Fruit fly (Drosophila melanogaster): ENCODE data around the gene baz.
A peak's percentile ranks its signal among the peaks of the same experiment; 100 is the strongest.

baz gene

DNA sequence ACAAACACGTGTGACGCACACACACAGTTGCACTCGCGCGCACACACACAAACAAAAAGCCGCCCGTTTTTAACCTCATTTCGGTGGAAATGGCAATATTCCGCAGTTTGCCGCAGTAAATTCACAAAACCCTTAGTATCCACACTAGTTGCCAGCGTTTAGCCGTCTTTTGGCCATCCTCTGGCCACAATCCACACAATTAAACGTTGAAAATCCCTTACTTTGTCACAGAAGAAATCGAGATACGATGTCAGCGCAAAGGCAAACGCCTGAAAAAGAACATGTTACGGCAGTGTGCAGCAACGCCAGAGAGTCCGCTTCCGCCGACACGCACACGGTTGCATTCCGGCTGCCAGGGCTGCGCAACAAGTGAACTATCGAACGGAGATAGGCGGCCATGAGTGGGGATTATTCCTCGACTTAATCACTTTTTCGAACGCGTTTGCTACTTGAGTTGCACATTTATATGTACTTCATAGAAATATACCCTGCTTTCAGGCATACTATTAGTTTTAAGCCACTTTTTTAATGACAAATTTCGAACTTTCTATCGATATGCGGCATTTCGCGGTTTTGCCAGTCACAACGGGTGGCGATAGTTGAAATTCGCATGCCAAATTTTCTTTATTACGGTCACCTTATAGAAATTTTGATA, 11.7 kb upstream of the baz start, which contains the start of gene RpS5a (continued):
- peak; percentile 38; the same call in 1 of the 2 replicates for TF ChIP-seq esg (GFP tag; conservative IDR thresholded peaks at IDR 0.05)
- peak; percentile 47 for TF ChIP-seq Spps (tag; optimal IDR thresholded peaks at IDR 0.05)
- peak; percentile 81 for TF ChIP-seq CG30431 (GFP tag; optimal IDR thresholded peaks at IDR 0.05)
- peak; percentile 76 for TF ChIP-seq NK7.1 (GFP tag; optimal IDR thresholded peaks at IDR 0.05)
- 0 out of 2 replicates have a peak, but pooled peaks have one; percentile 40 for TF ChIP-seq CG10321 (GFP tag; IDR thresholded peaks at IDR 0.05)
- TF ChIP-seq sisA (GFP tag; IDR thresholded peaks at IDR 0.05), result peak; percentile 65
- peak; percentile 63 for TF ChIP-seq chn (GFP tag; optimal IDR thresholded peaks at IDR 0.05)
- TF ChIP-seq pita (GFP tag; optimal IDR thresholded peaks at IDR 0.05), result no peak
- TF ChIP-seq mam (GFP tag; optimal IDR thresholded peaks at IDR 0.05), result peak; percentile 82
- peak; percentile 65 for TF ChIP-seq CG1529 (GFP tag; optimal IDR thresholded peaks at IDR 0.05)
- TF ChIP-seq Hmr (GFP tag; optimal IDR thresholded peaks at IDR 0.05), result peak; percentile 91
- TF ChIP-seq salm (tag; optimal IDR thresholded peaks at IDR 0.05), result peak; percentile 41
- TF ChIP-seq Med (GFP tag), result peak; percentile 98
- peak; percentile 37 for TF ChIP-seq gem (tag; optimal IDR thresholded peaks at IDR 0.05)
- peak; percentile 82 for TF ChIP-seq Mes4 (GFP tag; optimal IDR thresholded peaks at IDR 0.05)
- peak; percentile 73 for TF ChIP-seq CG7372 (GFP tag; IDR thresholded peaks at IDR 0.05)
- 0 out of 2 replicates have a peak, but pooled peaks have one; percentile 24 for TF ChIP-seq Poxn (GFP tag; IDR thresholded peaks at IDR 0.05)
- peak; percentile 89 for TF ChIP-seq mirr (GFP tag; optimal IDR thresholded peaks at IDR 0.05)
- no peak for TF ChIP-seq GATAe (GFP tag; conservative IDR thresholded peaks at IDR 0.05)
- peak; percentile 47; the same call in 2 of the 3 replicates for TF ChIP-seq CG6175 (GFP tag; IDR thresholded peaks at IDR 0.05)
- peak; percentile 72 for TF ChIP-seq pfk (GFP tag; optimal IDR thresholded peaks at IDR 0.05)
- peak; percentile 81 for TF ChIP-seq CG11247 (GFP tag; IDR thresholded peaks at IDR 0.05)
- TF ChIP-seq Mrtf (GFP tag; IDR thresholded peaks at IDR 0.05), result no peak
- peak; percentile 53 for TF ChIP-seq ems (GFP tag; optimal IDR thresholded peaks at IDR 0.05)
- peak; percentile 87 for TF ChIP-seq B-H2 (GFP tag; optimal IDR thresholded peaks at IDR 0.05)
- peak; percentile 90 for TF ChIP-seq CG16813 (GFP tag; IDR thresholded peaks at IDR 0.05; ENCODE audit: partially characterized antibody)
- peak; percentile 61 for TF ChIP-seq gcm2 (GFP tag; optimal IDR thresholded peaks at IDR 0.05)
- TF ChIP-seq sqz (GFP tag; optimal IDR thresholded peaks at IDR 0.05), result peak; percentile 64
- TF ChIP-seq CG10959 (GFP tag; IDR thresholded peaks at IDR 0.05), result no peak
- peak; percentile 76 for TF ChIP-seq Bgb (GFP tag; IDR thresholded peaks at IDR 0.05; ENCODE audit: partially characterized antibody)
- peak; percentile 62 for TF ChIP-seq tgo (GFP tag; IDR thresholded peaks at IDR 0.05)
- TF ChIP-seq croc (GFP tag; conservative IDR thresholded peaks at IDR 0.05), result peak; percentile 62; the same call in 2 of the 3 replicates
- peak; percentile 79 for TF ChIP-seq slp2 (GFP tag; optimal IDR thresholded peaks at IDR 0.05)
- peak; percentile 61 for TF ChIP-seq Bdp1 (GFP tag; optimal IDR thresholded peaks at IDR 0.05)
- TF ChIP-seq bab2 (GFP tag; optimal IDR thresholded peaks at IDR 0.05), result peak; percentile 67
- TF ChIP-seq CG6654 (GFP tag; optimal IDR thresholded peaks at IDR 0.05), result peak; percentile 58
- TF ChIP-seq Ets65A (GFP tag), result peak; percentile 99
- no peak for TF ChIP-seq br (optimal IDR thresholded peaks at IDR 0.05)
- peak; percentile 92 for TF ChIP-seq CG10543 (GFP tag; optimal IDR thresholded peaks at IDR 0.05)
- peak; percentile 55 for TF ChIP-seq CG14965 (GFP tag; optimal IDR thresholded peaks at IDR 0.05; ENCODE audit: borderline replicate concordance)
- TF ChIP-seq cad (GFP tag; optimal IDR thresholded peaks at IDR 0.05), result no peak
- peak; percentile 73 for TF ChIP-seq ewg (GFP tag; optimal IDR thresholded peaks at IDR 0.05)
- peak; percentile 69 for TF ChIP-seq CG12942 (GFP tag; optimal IDR thresholded peaks at IDR 0.05)
- no peak for TF ChIP-seq Ada2b (GFP tag; IDR thresholded peaks at IDR 0.05)
- TF ChIP-seq toy (GFP tag; IDR thresholded peaks at IDR 0.05), result 0 out of 2 replicates have a peak, but pooled peaks have one; percentile 45
- TF ChIP-seq CG34376 (GFP tag; optimal IDR thresholded peaks at IDR 0.05), result peak; percentile 92
- TF ChIP-seq wdn (GFP tag; IDR thresholded peaks at IDR 0.05), result peak; percentile 55; the same call in 1 of the 2 replicates
- peak; percentile 76 for TF ChIP-seq CG9215 (GFP tag; IDR thresholded peaks at IDR 0.05)
- TF ChIP-seq CG7556 (GFP tag; optimal IDR thresholded peaks at IDR 0.05), result peak; percentile 22
- TF ChIP-seq Aef1 (GFP tag; IDR thresholded peaks at IDR 0.05), result peak; percentile 75
- TF ChIP-seq amos (GFP tag; IDR thresholded peaks at IDR 0.05; ENCODE audit: partially characterized antibody), result peak; percentile 82

Data from whole organism, embryonic.